Worm (Caenorhabditis elegans): ENCODE results near the gene F58D12.3.

DNA sequence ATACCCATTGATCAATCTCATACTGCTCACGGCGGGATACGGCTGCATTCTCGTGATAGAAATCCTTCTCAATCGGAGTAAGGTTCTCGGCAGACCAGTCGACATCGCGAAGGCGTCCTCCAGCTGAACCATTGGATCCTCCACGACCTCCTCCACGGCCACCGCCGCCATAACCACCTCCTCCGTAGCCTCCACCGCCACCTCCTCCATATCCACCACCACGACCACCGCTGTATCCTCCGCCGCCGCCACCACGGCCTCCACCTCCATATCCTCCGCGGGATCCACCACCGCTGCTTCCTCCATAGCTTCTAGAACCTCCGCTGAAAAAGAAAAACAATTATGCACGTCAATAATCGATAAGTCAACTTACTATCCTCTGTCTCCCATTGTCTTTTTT, 46.2 kb upstream of the F58D12.3 start:
- TF ChIP-seq mep-1 (tag; optimal IDR thresholded peaks at IDR 0.05) (no peak), unc-62 (GFP tag; optimal IDR thresholded peaks at IDR 0.05) (no peak), nhr-28 (tag; optimal IDR thresholded peaks at IDR 0.05) (no peak), elt-3 (tag; optimal IDR thresholded peaks at IDR 0.05) (no peak), ztf-11 (tag; optimal IDR thresholded peaks at IDR 0.05) (no peak), mab-5 (tag; optimal IDR thresholded peaks at IDR 0.05) (no peak), elt-1 (tag; optimal IDR thresholded peaks at IDR 0.05; ENCODE audit: borderline replicate concordance, insufficient read depth) (no peak)
